Worm (Caenorhabditis elegans) whole organism, L1 larva: ENCODE data around the gene srh-70.

Experiments
- C16A3.4 ChIP-seq: fragments of 150-350 bp; optimal IDR thresholded peaks from 2 replicates; lab custom pipeline; 2014; ENCODE audit warnings: missing biosample characterization, missing genetic modification characterization
- C34B4.2 ChIP-seq: sonication (generic microtip); optimal IDR thresholded peaks from 2 replicates; lab custom pipeline; 2017; ENCODE audit warnings: mild to moderate bottlenecking, missing genetic modification characterization, missing compliant biosample characterization
- F16B12.6 ChIP-seq: fragments of 150-350 bp; optimal IDR thresholded peaks from 2 replicates; lab custom pipeline; 2014; ENCODE audit warnings: missing biosample characterization, missing genetic modification characterization
- Y116A8C.19 ChIP-seq: sonication (generic microtip); optimal IDR thresholded peaks from 2 replicates; lab custom pipeline; 2016; ENCODE audit warnings: missing compliant biosample characterization, missing genetic modification characterization, borderline replicate concordance
- ama-1 ChIP-seq: fragments of 150-350 bp; optimal IDR thresholded peaks from 2 replicates; lab custom pipeline; 2014
- ceh-82 ChIP-seq, 3 experiments: fragments of 150-350 bp in 1 of 3; sonication (generic microtip) in 2 of 3; optimal IDR thresholded peaks; 2 replicates each; lab custom pipeline; 2014 to 2017; ENCODE audit warnings: missing biosample characterization in 3 of 3, missing genetic modification characterization in 3 of 3
- ceh-90 ChIP-seq: sonication (generic microtip); optimal IDR thresholded peaks from 2 replicates; lab custom pipeline; 2016; ENCODE audit warnings: missing genetic modification characterization, missing compliant biosample characterization
- dsc-1 ChIP-seq: sonication (generic microtip); optimal IDR thresholded peaks from 2 replicates; lab custom pipeline; 2016; ENCODE audit warnings: mild to moderate bottlenecking, missing genetic modification characterization, missing compliant biosample characterization
- efl-1 ChIP-seq, 4 experiments: fragments of 150-350 bp; optimal IDR thresholded peaks in 3 of 4; peaks in 1 of 4; 1 replicate in 1 of 4; 2 replicates in 3 of 4; lab custom pipeline; 2014; ENCODE audit warnings: missing biosample characterization in 2 of 4, missing genetic modification characterization in 2 of 4, missing genetic modification reagents in 2 of 4
- efl-3 ChIP-seq: fragments of 200-800 bp; sonication (Bioruptor generic); optimal IDR thresholded peaks from 2 replicates; lab custom pipeline; 2018; ENCODE audit warnings: mild to moderate bottlenecking, missing genetic modification characterization, missing compliant biosample characterization
- egl-13 ChIP-seq: sonication (generic microtip); optimal IDR thresholded peaks from 2 replicates; lab custom pipeline; 2016; ENCODE audit warnings: missing genotype, missing genetic modification reagents, missing genetic modification characterization, missing compliant biosample characterization
- elt-3 ChIP-seq, 6 experiments: fragments of 150-350 bp in 1 of 6; sonication (generic microtip); optimal IDR thresholded peaks; 2 replicates each; lab custom pipeline; 2017 to 2018; ENCODE audit warnings: missing biosample characterization in 6 of 6, missing genetic modification characterization in 6 of 6, inconsistent platforms in 1 of 6
- ets-5 ChIP-seq: fragments of 200-800 bp; sonication (Bioruptor generic); IDR thresholded peaks from 2 replicates; pipeline ENCODE4 v1.3.6; 2022; ENCODE audit warnings: missing genetic modification characterization, missing compliant biosample characterization
- fkh-10 ChIP-seq: sonication (generic microtip); optimal IDR thresholded peaks from 2 replicates; lab custom pipeline; 2017; ENCODE audit warnings: missing biosample characterization, missing genetic modification reagents, missing genetic modification characterization
- fkh-4 ChIP-seq: sonication (generic microtip); optimal IDR thresholded peaks from 2 replicates; lab custom pipeline; 2016; ENCODE audit warnings: missing compliant biosample characterization, missing genetic modification characterization, borderline replicate concordance
- hlh-17 ChIP-seq: fragments of 200-800 bp; sonication (Bioruptor generic); optimal IDR thresholded peaks from 2 replicates; lab custom pipeline; 2018; ENCODE audit warnings: missing genetic modification characterization, mild to moderate bottlenecking, missing compliant biosample characterization, moderate library complexity, borderline replicate concordance
- lin-13 ChIP-seq: fragments of 150-350 bp; optimal IDR thresholded peaks from 2 replicates; lab custom pipeline; 2014; ENCODE audit warnings: missing biosample characterization, missing genetic modification reagents, missing genetic modification characterization
- lin-14 ChIP-seq: fragments of 200-800 bp; sonication (Bioruptor generic); optimal IDR thresholded peaks from 2 replicates; lab custom pipeline; 2018; ENCODE audit warnings: mild to moderate bottlenecking, missing genetic modification characterization, moderate library complexity, missing compliant biosample characterization
- lin-35 ChIP-seq, 2 experiments: fragments of 150-350 bp; optimal IDR thresholded peaks; 2 replicates each; lab custom pipeline; 2014; ENCODE audit warnings: missing biosample characterization in 2 of 2, missing genetic modification characterization in 2 of 2, missing genetic modification reagents in 2 of 2
- lir-3 ChIP-seq: sonication (generic microtip); optimal IDR thresholded peaks from 2 replicates; lab custom pipeline; 2016; ENCODE audit warnings: mild to moderate bottlenecking, missing genetic modification characterization, moderate library complexity, missing compliant biosample characterization; ENCODE audit not compliant: poor library complexity
- mab-9 ChIP-seq: fragments of 200-800 bp; sonication (Bioruptor generic); IDR thresholded peaks from 2 replicates; pipeline ENCODE4 v1.3.6; 2022; ENCODE audit warnings: missing genetic modification reagents, missing genetic modification characterization, missing compliant biosample characterization
- mdl-1 ChIP-seq, 2 experiments: fragments of 150-350 bp; optimal IDR thresholded peaks; 2 replicates each; lab custom pipeline; 2014 to 2017; ENCODE audit warnings: missing biosample characterization in 2 of 2, missing genetic modification characterization in 2 of 2, inconsistent platforms in 1 of 2
- nhr-11 ChIP-seq: fragments of 150-350 bp; optimal IDR thresholded peaks from 2 replicates; lab custom pipeline; 2014; ENCODE audit warnings: missing biosample characterization, missing genetic modification characterization
- nhr-19 ChIP-seq: fragments of 200-800 bp; sonication (Bioruptor generic); conservative IDR thresholded peaks from 2 replicates; pipeline ENCODE4 v1.3.6; 2022; ENCODE audit warnings: missing genetic modification characterization, missing compliant biosample characterization
- nhr-237 ChIP-seq: fragments of 150-350 bp; optimal IDR thresholded peaks from 2 replicates; lab custom pipeline; 2014; ENCODE audit warnings: missing biosample characterization, missing genetic modification characterization
- nhr-28 ChIP-seq: fragments of 150-350 bp; optimal IDR thresholded peaks from 2 replicates; lab custom pipeline; 2014; ENCODE audit warnings: missing biosample characterization, missing genetic modification characterization
- nhr-47 ChIP-seq: sonication (generic microtip); optimal IDR thresholded peaks from 2 replicates; lab custom pipeline; 2016; ENCODE audit warnings: mild to moderate bottlenecking, missing genetic modification characterization, moderate library complexity, missing compliant biosample characterization
- nhr-76 ChIP-seq: sonication (generic microtip); optimal IDR thresholded peaks from 2 replicates; lab custom pipeline; 2017; ENCODE audit warnings: missing biosample characterization, missing genetic modification characterization
- nhr-77 ChIP-seq: fragments of 150-350 bp; optimal IDR thresholded peaks from 2 replicates; lab custom pipeline; 2014; ENCODE audit warnings: missing biosample characterization, missing genetic modification characterization
- nhr-90 ChIP-seq: sonication (generic microtip); optimal IDR thresholded peaks from 2 replicates; lab custom pipeline; 2016; ENCODE audit warnings: mild to moderate bottlenecking, missing genetic modification characterization, missing compliant biosample characterization; ENCODE audit not compliant: poor library complexity
- pag-3 ChIP-seq: sonication (generic microtip); optimal IDR thresholded peaks from 2 replicates; lab custom pipeline; 2017; ENCODE audit warnings: missing genetic modification characterization, mild to moderate bottlenecking, missing compliant biosample characterization, antibody characterized with exemption, borderline replicate concordance; ENCODE audit not compliant: insufficient read depth
- pax-3 ChIP-seq: fragments of 200-800 bp; sonication (Bioruptor generic); optimal IDR thresholded peaks from 2 replicates; lab custom pipeline; 2018; ENCODE audit warnings: mild to moderate bottlenecking, missing genetic modification characterization, moderate library complexity, missing compliant biosample characterization
- skn-1 ChIP-seq: fragments of 150-350 bp; optimal IDR thresholded peaks from 2 replicates; lab custom pipeline; 2014; ENCODE audit warnings: missing biosample characterization, missing genetic modification characterization
- snpc-4 ChIP-seq: fragments of 150-350 bp; optimal IDR thresholded peaks from 2 replicates; lab custom pipeline; 2014; ENCODE audit warnings: missing biosample characterization, missing genetic modification characterization
- snu-23 ChIP-seq: sonication (generic microtip); optimal IDR thresholded peaks from 2 replicates; lab custom pipeline; 2016; ENCODE audit warnings: missing genetic modification characterization, missing compliant biosample characterization
- unc-130 ChIP-seq: fragments of 150-350 bp; optimal IDR thresholded peaks from 2 replicates; lab custom pipeline; 2017; ENCODE audit warnings: missing biosample characterization, missing genetic modification characterization, inconsistent platforms
- unc-30 ChIP-seq: sonication (generic microtip); optimal IDR thresholded peaks from 2 replicates; lab custom pipeline; 2017; ENCODE audit warnings: missing biosample characterization, missing genetic modification characterization
- unc-62 ChIP-seq: fragments of 150-350 bp; optimal IDR thresholded peaks from 2 replicates; lab custom pipeline; 2014; ENCODE audit warnings: missing biosample characterization, missing genetic modification reagents, missing genetic modification characterization
- unc-86 ChIP-seq: sonication (generic microtip); optimal IDR thresholded peaks from 2 replicates; lab custom pipeline; 2016; ENCODE audit warnings: missing genetic modification characterization, missing compliant biosample characterization
- ztf-4 ChIP-seq: fragments of 150-350 bp; optimal IDR thresholded peaks from 2 replicates; lab custom pipeline; 2014; ENCODE audit warnings: missing biosample characterization, missing genetic modification characterization

The srh-70 gene

DNA sequence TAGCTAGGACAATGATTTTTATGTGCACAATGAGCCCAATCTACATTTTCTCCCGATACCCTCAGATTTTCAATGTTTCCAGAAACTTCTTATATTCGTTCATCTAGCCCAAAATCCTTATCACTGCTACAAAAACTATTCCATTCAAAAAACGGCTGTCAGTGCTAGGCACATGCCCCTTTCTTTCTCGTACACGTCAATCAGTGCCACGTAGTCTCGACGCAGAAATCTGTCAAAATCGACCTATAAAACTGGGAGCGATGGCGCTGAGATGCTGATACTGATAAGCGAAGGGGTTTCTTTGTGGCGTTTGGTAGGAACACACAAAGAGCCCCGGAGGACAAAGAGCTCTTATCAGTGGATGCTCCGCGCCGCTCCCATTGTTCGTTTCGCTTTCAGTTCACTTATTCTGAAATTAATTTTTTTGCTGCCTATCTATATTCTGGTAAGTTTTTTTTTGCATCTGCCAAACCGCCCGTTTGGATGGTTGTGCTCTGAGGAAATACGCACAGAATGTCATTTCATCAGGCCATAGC is at the start of gene srh-70:
Gene srh-70, minus strand, starts transcription at position 51 of the 536 bp plus-strand sequence.
- TF ChIP-seq nhr-76 (tag; lab: Kevin White, UChicago) (no peak), pag-3 (tag; lab: Kevin White, UChicago) (no peak), unc-62 (no peak), efl-1 (optimal IDR thresholded peaks at IDR 0.05; lab: Kevin White, UChicago) (no peak), efl-1 (GFP tag; optimal IDR thresholded peaks at IDR 0.05 in 1 of 2; lab: Kevin White, UChicago) (no peak), mdl-1 (tag; optimal IDR thresholded peaks at IDR 0.05; lab: Kevin White, UChicago) (no peak), hlh-17 (GFP tag; lab: Kevin White, UChicago) (no peak), lir-3 (tag; lab: Kevin White, UChicago) (no peak), snpc-4 (tag; lab: Kevin White, UChicago) (no peak), lin-35 (GFP tag; optimal IDR thresholded peaks at IDR 0.05; lab: Kevin White, UChicago) (no peak), Y116A8C.19 (tag; lab: Kevin White, UChicago) (no peak), ceh-90 (tag; lab: Kevin White, UChicago) (no peak)

DNA sequence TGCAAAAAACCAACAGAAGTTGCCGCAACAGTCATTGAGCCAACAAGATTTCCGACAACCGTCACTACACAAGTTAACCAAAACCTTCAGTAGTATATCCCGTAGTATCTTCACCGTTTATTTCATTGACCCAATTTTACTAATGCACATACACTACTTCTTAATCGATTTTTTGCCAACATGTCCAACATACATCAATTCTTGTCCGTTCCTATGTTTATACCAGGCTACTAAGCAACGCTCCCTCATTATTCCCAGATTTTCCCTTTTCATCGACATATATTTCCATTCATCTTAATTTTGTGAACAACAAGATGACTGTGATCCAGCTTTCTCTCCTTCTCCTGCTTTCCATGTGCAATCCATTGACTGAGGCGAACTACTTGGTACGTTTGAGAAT is 47.2 kb upstream of the srh-70 start, which contains the start of gene F49C5.7:
Gene F49C5.7, plus strand, starts transcription at position 301 of the 400 bp plus-strand sequence.
- TF ChIP-seq dsc-1 (tag; lab: Kevin White, UChicago): no peak
- no peak for TF ChIP-seq ets-5
- TF ChIP-seq nhr-11 (tag; lab: Kevin White, UChicago): no peak
- no peak for TF ChIP-seq nhr-237
- no peak for TF ChIP-seq fkh-4 (tag; lab: Kevin White, UChicago)
- TF ChIP-seq nhr-77 (tag; lab: Kevin White, UChicago): no peak
- no peak for TF ChIP-seq efl-3 (GFP tag; lab: Kevin White, UChicago)
- no peak for TF ChIP-seq nhr-47 (tag; lab: Kevin White, UChicago)
- TF ChIP-seq ceh-82 (tag; optimal IDR thresholded peaks at IDR 0.05; lab: Kevin White, UChicago): no peak
- TF ChIP-seq nhr-76 (tag; lab: Kevin White, UChicago): no peak
- TF ChIP-seq ama-1 (lab: Kevin White, UChicago): no peak
- TF ChIP-seq ztf-4 (tag; lab: Kevin White, UChicago): no peak
- TF ChIP-seq fkh-10 (GFP tag; lab: Kevin White, UChicago): no peak
- no peak for TF ChIP-seq lin-35 (GFP tag; optimal IDR thresholded peaks at IDR 0.05; lab: Kevin White, UChicago)
- TF ChIP-seq, all 84 proteins: peak for 0

DNA sequence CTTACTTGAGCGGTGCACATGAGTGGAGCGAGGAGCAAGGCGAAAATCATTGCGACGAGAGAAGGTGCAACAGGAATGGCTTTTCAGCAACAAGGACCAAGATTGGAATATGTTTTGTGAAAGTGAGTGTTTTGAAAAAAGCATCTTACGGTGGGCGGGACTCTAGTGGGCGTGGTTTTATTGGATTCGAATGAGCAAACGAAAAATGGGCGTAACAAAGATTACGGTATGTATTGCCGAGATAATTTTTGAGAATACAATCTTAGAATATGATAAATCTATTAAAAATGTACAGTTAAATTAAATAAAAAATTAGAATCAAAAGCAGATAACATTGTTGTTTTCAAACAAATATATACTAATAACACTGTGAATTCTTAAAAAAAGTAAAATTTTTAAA is 41.6 kb upstream of the srh-70 start, which contains the start of gene F49C5.12:
Gene F49C5.12, minus strand, starts transcription at position 101 of the 400 bp plus-strand sequence.
- no peak for TF ChIP-seq pax-3
- no peak for TF ChIP-seq snu-23 (GFP tag; lab: Kevin White, UChicago)
- TF ChIP-seq unc-130 (tag; lab: Kevin White, UChicago): no peak
- no peak for TF ChIP-seq F16B12.6 (tag; lab: Kevin White, UChicago)
- no peak for TF ChIP-seq ceh-90 (tag; lab: Kevin White, UChicago)

DNA sequence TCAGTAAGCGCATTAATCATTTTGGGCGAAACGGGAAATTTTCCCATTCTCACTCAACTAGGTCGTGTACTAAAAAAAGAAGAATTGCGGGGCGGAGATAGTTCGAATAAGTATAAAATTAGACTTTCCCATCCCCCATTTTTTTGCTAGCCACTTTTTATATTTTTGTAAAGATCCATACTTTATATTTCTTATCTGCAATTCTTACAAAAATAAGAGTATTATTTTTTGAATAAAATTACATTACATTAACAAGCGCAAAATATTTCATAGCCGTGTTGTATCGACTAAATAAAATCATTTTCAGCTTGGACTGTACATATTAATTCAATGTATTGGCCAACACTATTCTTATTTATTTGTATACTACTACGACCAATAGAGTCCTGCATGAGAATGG is 36.9 kb upstream of the srh-70 start, which contains the start of gene F49C5.11:
Gene F49C5.11, plus strand, starts transcription at position 301 of the 400 bp plus-strand sequence.
- TF ChIP-seq elt-3 (tag; optimal IDR thresholded peaks at IDR 0.05; lab: Kevin White, UChicago) (no peak), lin-13 (GFP tag; lab: Kevin White, UChicago) (no peak)
- TF ChIP-seq, all 84 proteins: peak for 0

DNA sequence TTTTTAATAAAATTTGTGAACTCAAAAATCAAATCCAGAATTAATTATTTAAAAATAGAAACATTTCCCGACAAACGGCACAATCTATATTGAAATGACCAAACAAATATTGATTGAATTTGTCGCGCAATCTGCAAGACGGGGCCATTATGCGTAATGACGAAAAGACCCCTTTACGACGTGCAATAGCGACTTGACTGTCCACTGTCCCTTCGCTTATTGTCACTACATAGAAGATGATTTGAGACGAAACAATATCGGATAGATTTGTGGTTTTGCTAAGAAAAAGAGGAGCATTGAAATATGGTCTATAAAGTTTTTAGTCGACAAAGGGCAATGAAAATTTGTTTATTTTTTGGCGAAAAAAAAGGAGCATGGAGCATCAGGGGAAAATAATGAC is 32.3 kb upstream of the srh-70 start:
- no peak for TF ChIP-seq egl-13 (tag; lab: Kevin White, UChicago)
- no peak for TF ChIP-seq nhr-90 (tag; lab: Kevin White, UChicago)
- TF ChIP-seq mab-9 (GFP tag; lab: Robert Waterston, UW): no peak
- TF ChIP-seq unc-86 (tag; lab: Kevin White, UChicago): no peak
- TF ChIP-seq ztf-4 (tag; lab: Kevin White, UChicago): no peak
- TF ChIP-seq C34B4.2 (tag; lab: Kevin White, UChicago): no peak
- TF ChIP-seq lin-14 (GFP tag; lab: Kevin White, UChicago): no peak
- TF ChIP-seq nhr-28: no peak
- no peak for TF ChIP-seq fkh-4 (tag; lab: Kevin White, UChicago)
- no peak for TF ChIP-seq C16A3.4 (tag; lab: Kevin White, UChicago)
- TF ChIP-seq F16B12.6 (tag; lab: Kevin White, UChicago): no peak
- TF ChIP-seq nhr-11 (tag; lab: Kevin White, UChicago): no peak
- TF ChIP-seq ceh-82 (tag; optimal IDR thresholded peaks at IDR 0.05; lab: Kevin White, UChicago): no peak
- no peak for TF ChIP-seq pax-3
- TF ChIP-seq lin-13 (GFP tag; lab: Kevin White, UChicago): no peak
- TF ChIP-seq elt-3 (tag; optimal IDR thresholded peaks at IDR 0.05; lab: Kevin White, UChicago): no peak
- TF ChIP-seq hlh-17 (GFP tag; lab: Kevin White, UChicago): no peak
- TF ChIP-seq skn-1 (tag; lab: Kevin White, UChicago): no peak
- TF ChIP-seq unc-30 (tag; lab: Kevin White, UChicago): no peak
- TF ChIP-seq nhr-19 (GFP tag; lab: Robert Waterston, UW): no peak
